Fruit fly (Drosophila melanogaster) whole organism: ENCODE results near the gene CG8565.

Source experiments
- EcR ChIP-seq, 2 experiments: fragments of >200 bp; optimal IDR thresholded peaks; 2 replicates each; lab custom pipeline; 2017; ENCODE audit warnings: missing biosample characterization in 2 of 2, missing genetic modification characterization in 2 of 2, missing genetic modification reagents in 2 of 2
- pan ChIP-seq: fragments of >200 bp; optimal IDR thresholded peaks from 2 replicates; lab custom pipeline; 2017
- psq ChIP-seq: fragments of >200 bp; optimal IDR thresholded peaks from 2 replicates; lab custom pipeline; 2017

dm6 chrX:15816127-15816526 is 21.5 kb upstream of the CG8565 start:
- TF ChIP-seq pan (lab: Kevin White, UChicago) (no peak), psq (lab: Kevin White, UChicago) (no peak), EcR (GFP tag; optimal IDR thresholded peaks at IDR 0.05; lab: Kevin White, UChicago) (no peak)
